Fruit fly (Drosophila melanogaster): ENCODE measurements around the gene CG3739.

DNA sequence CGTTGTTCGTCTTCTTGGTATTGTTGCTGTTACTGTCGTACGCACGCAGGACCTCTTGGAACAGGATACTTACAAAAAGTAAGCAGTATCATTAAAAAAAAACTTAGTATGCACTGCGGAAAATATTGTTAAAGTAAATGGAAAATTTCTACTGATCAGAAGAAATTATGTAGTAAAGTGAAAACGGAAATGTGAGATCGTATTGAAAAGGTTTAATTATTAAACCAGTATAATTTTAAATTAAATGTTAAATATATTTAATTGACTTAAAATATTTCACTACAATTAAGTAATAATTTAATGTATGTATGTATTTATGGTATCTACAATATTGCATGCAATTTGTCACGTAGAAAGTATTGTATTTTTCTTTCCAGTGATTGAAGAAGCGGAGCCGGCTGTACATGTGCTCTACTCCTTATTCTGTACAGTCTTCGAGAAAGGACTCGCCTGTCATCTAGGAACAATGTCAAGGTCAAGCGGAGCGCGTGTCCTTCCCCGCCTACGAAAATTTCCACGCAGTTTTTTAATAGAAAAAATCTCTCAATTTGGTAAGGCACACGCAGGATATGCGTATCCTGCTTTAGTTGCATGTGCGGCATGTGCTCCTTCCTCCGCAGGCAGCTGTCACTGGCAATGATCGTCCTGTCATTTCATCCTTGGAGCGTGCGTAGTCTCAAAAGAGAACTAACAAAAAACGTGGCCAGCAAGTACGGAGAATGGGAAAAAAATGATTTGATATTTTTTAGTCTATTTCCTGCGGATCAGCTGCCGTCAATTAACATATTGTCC, 49.4 kb upstream of the CG3739 start:
- TF ChIP-seq chm (GFP tag; IDR thresholded peaks at IDR 0.05) (no peak), p53 (GFP tag; optimal IDR thresholded peaks at IDR 0.05) (no peak), Eip74EF (GFP tag; optimal IDR thresholded peaks at IDR 0.05) (no peak), CG6683 (GFP tag; optimal IDR thresholded peaks at IDR 0.05) (no peak), CG3995 (GFP tag; optimal IDR thresholded peaks at IDR 0.05) (no peak), CkIIα-i1 (GFP tag; IDR thresholded peaks at IDR 0.05) (no peak), CG11696 (GFP tag; IDR thresholded peaks at IDR 0.05) (no peak), CG17186 (GFP tag; optimal IDR thresholded peaks at IDR 0.05) (no peak), CG18476 (GFP tag; optimal IDR thresholded peaks at IDR 0.05) (no peak)
